Worm (Caenorhabditis elegans) whole organism, L2 larva: ENCODE data around the gene golg-4.

Experiments used
- F13H6.1 ChIP-seq: sonication (generic microtip); optimal IDR thresholded peaks from 2 replicates; lab custom pipeline; 2016; ENCODE audit warnings: missing genetic modification characterization, missing compliant biosample characterization
- R02D3.7 ChIP-seq: fragments of 150-350 bp; optimal IDR thresholded peaks from 2 replicates; lab custom pipeline; 2014; ENCODE audit warnings: missing biosample characterization, missing genetic modification characterization
- aly-2 ChIP-seq: fragments of 150-350 bp; optimal IDR thresholded peaks from 2 replicates; lab custom pipeline; 2014; ENCODE audit warnings: missing biosample characterization, missing genetic modification characterization
- ama-1 ChIP-seq: fragments of 150-350 bp; optimal IDR thresholded peaks from 2 replicates; lab custom pipeline; 2018; ENCODE audit warnings: inconsistent platforms
- elt-3 ChIP-seq: sonication (generic microtip); optimal IDR thresholded peaks from 2 replicates; lab custom pipeline; 2017; ENCODE audit warnings: missing biosample characterization, missing genetic modification characterization
- snpc-4 ChIP-seq: fragments of 150-350 bp; optimal IDR thresholded peaks from 2 replicates; lab custom pipeline; 2014; ENCODE audit warnings: missing biosample characterization, missing genetic modification characterization
- unc-62 ChIP-seq: fragments of 150-350 bp; optimal IDR thresholded peaks from 2 replicates; lab custom pipeline; 2014; ENCODE audit warnings: missing biosample characterization, missing genetic modification reagents, missing genetic modification characterization
- ztf-11 ChIP-seq: sonication (generic microtip); optimal IDR thresholded peaks from 2 replicates; lab custom pipeline; 2017; ENCODE audit warnings: missing biosample characterization, missing genetic modification characterization

- TF ChIP-seq unc-62 (no peak), R02D3.7 (tag; lab: Kevin White, UChicago) (no peak), aly-2 (tag; lab: Kevin White, UChicago) (no peak), ztf-11 (tag; lab: Kevin White, UChicago) (no peak), elt-3 (tag; lab: Kevin White, UChicago) (no peak), F13H6.1 (no peak), snpc-4 (no peak), ama-1 (lab: Kevin White, UChicago) (no peak)
Measured at ce11 chrIII:3372278-3372677, 33.1 kb upstream of the golg-4 start.
